Worm (Caenorhabditis elegans): ENCODE results near the gene rsp-8.
A peak's percentile ranks its signal among the peaks of the same experiment; 100 is the strongest.

The rsp-8 gene

DNA sequence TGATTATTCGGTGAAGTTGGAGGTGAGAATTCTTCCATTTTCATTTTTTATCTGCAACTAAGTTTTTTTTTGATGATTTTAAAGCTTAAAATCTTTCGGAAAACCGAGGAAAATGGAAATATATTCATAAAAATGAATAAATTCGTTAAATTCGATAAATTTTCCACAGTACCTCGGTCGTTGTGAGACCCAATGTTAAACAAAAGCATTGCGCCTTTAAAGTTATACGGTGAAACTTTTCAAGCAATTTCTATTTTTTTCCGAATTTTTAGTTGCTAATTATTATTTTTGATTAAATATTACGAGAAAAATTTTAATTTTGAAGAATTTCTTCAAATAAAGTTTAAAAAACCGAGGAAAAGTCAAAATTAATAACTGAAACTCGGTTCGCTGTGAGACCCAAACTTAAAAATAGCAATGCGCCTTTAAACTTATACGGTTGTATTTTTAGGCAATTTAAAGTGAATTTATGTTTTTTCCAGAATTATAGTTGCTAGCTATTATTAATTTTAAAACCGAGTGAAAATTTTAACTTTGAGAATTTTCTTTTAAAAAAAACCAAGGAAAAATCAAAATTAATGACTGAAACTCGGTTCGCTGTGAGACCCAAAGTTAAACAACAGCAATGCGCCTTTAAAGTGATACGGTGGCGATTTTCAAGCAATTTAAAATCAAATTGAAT lies 43.2 kb downstream of the rsp-8 start, which contains the start of gene taf-12:
TSS of gene taf-12 (minus strand) at position 51 of the 682 bp plus-strand sequence.
- TF ChIP-seq F33H1.4 (GFP tag; IDR thresholded peaks at IDR 0.05) (peak; percentile 95), madf-8 (GFP tag; conservative IDR thresholded peaks at IDR 0.05) (peak; percentile 80), pha-4 (tag; optimal IDR thresholded peaks at IDR 0.05) (no peak), T26A5.8 (tag; optimal IDR thresholded peaks at IDR 0.05) (no peak), bed-1 (GFP tag; IDR thresholded peaks at IDR 0.05) (no peak), F55B11.4 (tag; optimal IDR thresholded peaks at IDR 0.05; ENCODE audit: borderline replicate concordance, insufficient read depth) (no peak), F39B2.1 (GFP tag; IDR thresholded peaks at IDR 0.05) (no peak), zfh-2 (GFP tag; conservative IDR thresholded peaks at IDR 0.05) (no peak), tlf-1 (GFP tag; optimal IDR thresholded peaks at IDR 0.05) (peak; percentile 71), let-607 (tag; optimal IDR thresholded peaks at IDR 0.05) (no peak), F57C9.4 (tag; optimal IDR thresholded peaks at IDR 0.05) (no peak), xnd-1 (tag; optimal IDR thresholded peaks at IDR 0.05) (peak; percentile 100), lin-54 (GFP tag; optimal IDR thresholded peaks at IDR 0.05) (peak; percentile 61), cebp-2 (GFP tag; IDR thresholded peaks at IDR 0.05) (no peak), lag-1 (GFP tag; IDR thresholded peaks at IDR 0.05) (no peak), aptf-2 (GFP tag; conservative IDR thresholded peaks at IDR 0.05) (no peak), T07F8.4 (tag; optimal IDR thresholded peaks at IDR 0.05) (no peak), ama-1 (optimal IDR thresholded peaks at IDR 0.05) (no peak), ama-1 (GFP tag; optimal IDR thresholded peaks at IDR 0.05) (no peak), K11D2.4 (GFP tag; IDR thresholded peaks at IDR 0.05) (no peak), madf-10 (tag; optimal IDR thresholded peaks at IDR 0.05) (no peak), ekl-4 (GFP tag; IDR thresholded peaks at IDR 0.05) (no peak), pbrm-1 (GFP tag; IDR thresholded peaks at IDR 0.05) (0 out of 2 replicates have a peak, but pooled peaks have one; percentile 6), lin-40 (tag; optimal IDR thresholded peaks at IDR 0.05) (no peak), mxl-1 (tag; optimal IDR thresholded peaks at IDR 0.05) (no peak), efl-1 (GFP tag; optimal IDR thresholded peaks at IDR 0.05) (peak; percentile 36), snpc-4 (GFP tag; optimal IDR thresholded peaks at IDR 0.05) (no peak), snpc-4 (tag; optimal IDR thresholded peaks at IDR 0.05) (peak in 2 of 4 experiments; percentile 17 to 36), nhr-27 (tag; optimal IDR thresholded peaks at IDR 0.05) (no peak), him-1 (tag; optimal IDR thresholded peaks at IDR 0.05) (peak; percentile 13), hmg-20 (GFP tag; IDR thresholded peaks at IDR 0.05) (no peak), C06A6.2 (GFP tag; conservative IDR thresholded peaks at IDR 0.05) (no peak), nhr-90 (tag; optimal IDR thresholded peaks at IDR 0.05) (no peak), mcd-1 (GFP tag; IDR thresholded peaks at IDR 0.05) (0 out of 2 replicates have a peak, but pooled peaks have one; percentile 27), snpc-1.3 (tag; optimal IDR thresholded peaks at IDR 0.05; ENCODE audit: insufficient read depth) (no peak), ceh-91 (GFP tag; IDR thresholded peaks at IDR 0.05) (peak; percentile 73), sea-2 (GFP tag; IDR thresholded peaks at IDR 0.05) (no peak), nfya-1 (tag; optimal IDR thresholded peaks at IDR 0.05; ENCODE audit: borderline replicate concordance, insufficient read depth) (no peak), B0019.2 (GFP tag; conservative IDR thresholded peaks at IDR 0.05) (no peak), attf-6 (GFP tag; IDR thresholded peaks at IDR 0.05) (no peak), F23B12.7 (tag; optimal IDR thresholded peaks at IDR 0.05; ENCODE audit: insufficient read depth) (no peak), ztf-6 (GFP tag; IDR thresholded peaks at IDR 0.05) (no peak), unc-62 (GFP tag; optimal IDR thresholded peaks at IDR 0.05) (no peak), ztf-18 (tag; optimal IDR thresholded peaks at IDR 0.05) (no peak), Y53F4B.3 (GFP tag; IDR thresholded peaks at IDR 0.05) (no peak), nhr-179 (tag; optimal IDR thresholded peaks at IDR 0.05) (no peak), nfya-2 (GFP tag; IDR thresholded peaks at IDR 0.05) (0 out of 2 replicates have a peak, but pooled peaks have one; percentile 16), hmg-1.2 (GFP tag; IDR thresholded peaks at IDR 0.05) (0 out of 2 replicates have a peak, but pooled peaks have one; percentile 15)

All from whole organism, young adult.